Fruit fly (Drosophila melanogaster): ENCODE measurements around the gene Pcmt.

DNA sequence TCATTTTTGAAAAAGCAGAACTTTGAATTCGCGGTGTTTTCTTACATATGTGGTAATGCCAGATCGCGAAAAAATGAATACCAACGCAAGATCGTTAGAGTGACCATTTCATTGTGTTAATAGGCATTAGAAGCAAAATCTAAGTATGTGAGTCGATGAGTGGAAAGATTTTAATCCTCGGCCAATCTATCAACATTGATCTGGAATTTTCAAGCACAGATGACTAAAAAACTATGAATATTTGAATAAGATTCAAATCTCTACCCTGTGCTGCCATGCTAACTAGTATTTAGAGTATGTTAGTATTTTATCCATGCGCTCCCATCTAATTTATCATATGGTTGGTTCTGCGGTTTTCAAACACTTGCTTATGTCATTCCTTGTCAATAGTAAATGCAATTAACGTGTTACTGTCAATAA is 37.5 kb downstream of the Pcmt start:
- TF ChIP-seq CG8119 (GFP tag; IDR thresholded peaks at IDR 0.05) (no peak), Gug (GFP tag; IDR thresholded peaks at IDR 0.05) (no peak), CG7368 (GFP tag; optimal IDR thresholded peaks at IDR 0.05) (no peak)
